Fruit fly (Drosophila melanogaster): ENCODE measurements around the gene AlaRS-m.

AlaRS-m gene

DNA sequence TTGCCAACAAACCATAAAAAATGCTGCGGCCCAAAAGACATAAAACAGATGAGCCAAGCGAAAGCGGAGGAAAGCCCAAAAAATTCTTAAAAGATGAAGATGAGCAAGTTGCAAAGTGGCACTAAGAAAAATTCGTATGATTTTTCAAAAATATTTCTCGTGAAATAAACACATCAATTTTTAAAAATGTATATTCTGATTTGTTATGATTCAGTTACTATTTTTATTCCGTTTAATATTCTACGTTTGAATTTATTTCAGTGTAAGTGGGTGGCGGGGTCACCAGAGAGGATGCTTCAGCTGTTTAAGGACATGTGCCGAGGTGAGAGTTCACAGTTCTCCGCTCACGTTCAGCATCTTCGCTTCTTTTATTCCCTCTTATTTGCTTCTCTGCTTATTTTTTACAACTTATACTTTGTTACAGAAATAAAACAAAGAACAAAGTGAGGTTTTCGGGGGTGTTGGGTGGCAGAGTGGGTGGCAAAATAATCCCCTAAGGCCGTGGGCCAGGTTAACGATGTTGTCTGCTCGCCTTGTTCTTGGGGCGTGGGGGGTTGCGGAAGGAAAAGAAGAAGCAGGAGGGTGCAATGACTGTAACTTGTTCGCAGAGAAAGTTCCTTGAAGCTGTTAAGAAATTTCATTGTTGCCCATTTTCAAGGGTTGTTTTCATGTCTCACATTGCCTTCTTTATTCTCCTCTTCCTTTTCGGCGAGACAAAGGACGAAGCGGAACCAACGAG lies 36.5 kb downstream of the AlaRS-m start (continued):
- peak; percentile 34 for TF ChIP-seq CG32006 (GFP tag; optimal IDR thresholded peaks at IDR 0.05)
- peak; percentile 52 for TF ChIP-seq CG31627 (GFP tag; optimal IDR thresholded peaks at IDR 0.05)
- TF ChIP-seq Hr4 (GFP tag; optimal IDR thresholded peaks at IDR 0.05): peak; percentile 0
- TF ChIP-seq Sox14 (GFP tag; optimal IDR thresholded peaks at IDR 0.05): peak; percentile 10
- peak; percentile 40 for TF ChIP-seq esn (GFP tag; optimal IDR thresholded peaks at IDR 0.05)
- TF ChIP-seq CG6792 (GFP tag; optimal IDR thresholded peaks at IDR 0.05): peak; percentile 43
- TF ChIP-seq dsx (GFP tag; optimal IDR thresholded peaks at IDR 0.05; ENCODE audit: poor library complexity, severe bottlenecking): no peak
- no peak for TF ChIP-seq CG4318 (GFP tag; optimal IDR thresholded peaks at IDR 0.05)
- TF ChIP-seq ss (GFP tag; optimal IDR thresholded peaks at IDR 0.05): no peak
- peak; percentile 36 for TF ChIP-seq Smox (GFP tag; optimal IDR thresholded peaks at IDR 0.05)
- peak; percentile 22 for TF ChIP-seq CG10631 (GFP tag; optimal IDR thresholded peaks at IDR 0.05)
- TF ChIP-seq Gug (GFP tag; IDR thresholded peaks at IDR 0.05): no peak
- peak; percentile 69 for TF ChIP-seq svp (GFP tag)
- peak; percentile 21 for TF ChIP-seq CG10669 (GFP tag; optimal IDR thresholded peaks at IDR 0.05)
- TF ChIP-seq CG6163 (GFP tag; IDR thresholded peaks at IDR 0.05): 0 out of 3 replicates have a peak, but pooled peaks have one; percentile 39
- no peak for TF ChIP-seq fd85E (GFP tag; optimal IDR thresholded peaks at IDR 0.05)
- TF ChIP-seq Eip93F (GFP tag; optimal IDR thresholded peaks at IDR 0.05): no peak
- no peak for TF ChIP-seq CG6854 (GFP tag; optimal IDR thresholded peaks at IDR 0.05)
- peak; percentile 86 for TF ChIP-seq Eip78C (GFP tag)
- no peak for TF ChIP-seq Blimp-1 (GFP tag; optimal IDR thresholded peaks at IDR 0.05)

DNA sequence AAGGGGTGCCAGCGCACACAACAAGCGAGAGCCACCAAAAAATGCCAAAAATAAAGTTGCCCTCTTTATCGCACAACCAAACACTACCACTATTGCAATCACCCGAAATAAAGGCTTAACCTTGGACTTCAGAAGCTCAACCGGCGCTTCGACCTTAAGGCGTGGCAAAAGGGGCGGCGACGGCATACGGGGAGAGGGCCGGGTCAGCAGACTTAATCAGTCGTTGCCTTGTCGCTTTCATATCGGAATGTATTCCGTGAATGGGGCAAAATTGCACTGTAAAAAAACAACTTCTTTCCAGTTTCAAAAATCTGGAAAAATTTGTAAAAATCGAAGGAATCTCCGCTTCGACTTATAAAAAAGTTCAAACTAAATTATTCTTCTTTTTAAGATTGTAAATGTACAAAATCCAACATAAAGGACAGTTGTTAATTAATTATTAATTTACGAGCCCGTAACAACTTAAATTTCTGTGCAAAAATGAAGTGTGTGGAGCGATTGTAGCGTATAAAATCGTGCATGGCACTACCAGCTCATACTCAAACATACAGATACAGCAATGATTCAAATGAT lies 37.2 kb downstream of the AlaRS-m start:
- peak; percentile 2 for TF ChIP-seq CG11902 (GFP tag; optimal IDR thresholded peaks at IDR 0.05)
- no peak for TF ChIP-seq net (GFP tag; optimal IDR thresholded peaks at IDR 0.05)
- peak; percentile 26 for TF ChIP-seq CG11762 (GFP tag; optimal IDR thresholded peaks at IDR 0.05; ENCODE audit: insufficient read depth)
- no peak for TF ChIP-seq lz (GFP tag; optimal IDR thresholded peaks at IDR 0.05)
- TF ChIP-seq salr (GFP tag; optimal IDR thresholded peaks at IDR 0.05): no peak
- TF ChIP-seq Blimp-1 (GFP tag; optimal IDR thresholded peaks at IDR 0.05): no peak
- peak; percentile 25 for TF ChIP-seq CG10669 (GFP tag; optimal IDR thresholded peaks at IDR 0.05)
- TF ChIP-seq ss (GFP tag; optimal IDR thresholded peaks at IDR 0.05): no peak
- peak; percentile 54 for TF ChIP-seq pdm3 (GFP tag; optimal IDR thresholded peaks at IDR 0.05)
- TF ChIP-seq Met (GFP tag; optimal IDR thresholded peaks at IDR 0.05): peak; percentile 73
- TF ChIP-seq Eip93F (GFP tag; optimal IDR thresholded peaks at IDR 0.05): no peak
- TF ChIP-seq CG3919 (GFP tag; optimal IDR thresholded peaks at IDR 0.05): peak; percentile 49
- peak; percentile 25 for TF ChIP-seq Ets21C (GFP tag; optimal IDR thresholded peaks at IDR 0.05)
- TF ChIP-seq CG8319 (GFP tag; optimal IDR thresholded peaks at IDR 0.05): peak; percentile 14
- no peak for TF ChIP-seq dsx (GFP tag; optimal IDR thresholded peaks at IDR 0.05; ENCODE audit: poor library complexity, severe bottlenecking)
- TF ChIP-seq Smox (GFP tag; optimal IDR thresholded peaks at IDR 0.05): peak; percentile 55
- peak; percentile 33 for TF ChIP-seq cyc (GFP tag; optimal IDR thresholded peaks at IDR 0.05)
- no peak for TF ChIP-seq fkh (GFP tag; optimal IDR thresholded peaks at IDR 0.05)
- no peak for TF ChIP-seq CG9139 (GFP tag; optimal IDR thresholded peaks at IDR 0.05)
- peak; percentile 62 for TF ChIP-seq topi (GFP tag; optimal IDR thresholded peaks at IDR 0.05)
- TF ChIP-seq CG7368 (GFP tag; optimal IDR thresholded peaks at IDR 0.05): no peak
- no peak for TF ChIP-seq CG10631 (GFP tag; optimal IDR thresholded peaks at IDR 0.05)
- peak; percentile 67 for TF ChIP-seq CG6163 (GFP tag; IDR thresholded peaks at IDR 0.05)
- 0 out of 3 replicates have a peak, but pooled peaks have one; percentile 9 for TF ChIP-seq eg (GFP tag; IDR thresholded peaks at IDR 0.05)
- TF ChIP-seq Sox102F (GFP tag; optimal IDR thresholded peaks at IDR 0.05): peak; percentile 40
- no peak for TF ChIP-seq Eip75B (GFP tag; optimal IDR thresholded peaks at IDR 0.05)
- peak; percentile 20 for TF ChIP-seq achi (GFP tag; optimal IDR thresholded peaks at IDR 0.05)
- TF ChIP-seq Lpt (GFP tag; optimal IDR thresholded peaks at IDR 0.05): no peak
- no peak for TF ChIP-seq fd85E (GFP tag; optimal IDR thresholded peaks at IDR 0.05)
- TF ChIP-seq CG1621 (tag; optimal IDR thresholded peaks at IDR 0.05): no peak
- TF ChIP-seq CG4318 (GFP tag; optimal IDR thresholded peaks at IDR 0.05): no peak
- TF ChIP-seq CG3032 (tag; optimal IDR thresholded peaks at IDR 0.05): no peak
- peak; percentile 54 for TF ChIP-seq CG34406 (GFP tag; optimal IDR thresholded peaks at IDR 0.05)
- TF ChIP-seq CG6792 (GFP tag; optimal IDR thresholded peaks at IDR 0.05): peak; percentile 19
- peak; percentile 59 for TF ChIP-seq OdsH (GFP tag; optimal IDR thresholded peaks at IDR 0.05)
- peak; percentile 66 for TF ChIP-seq acj6 (GFP tag; optimal IDR thresholded peaks at IDR 0.05)
- TF ChIP-seq CG15336 (GFP tag; IDR thresholded peaks at IDR 0.05): peak; percentile 43; the same call in 1 of the 2 replicates
- TF ChIP-seq Hr39 (GFP tag; optimal IDR thresholded peaks at IDR 0.05): peak; percentile 59
- TF ChIP-seq CG6854 (GFP tag; optimal IDR thresholded peaks at IDR 0.05): no peak

Measured in whole organism, prepupa.